Worm (Caenorhabditis elegans) whole organism, mixed stage, embryonic: ENCODE results near the gene F28A12.3.

ENCODE experiments used
- M03D4.4 ChIP-seq: sonication (generic microtip); optimal IDR thresholded peaks from 2 replicates; lab custom pipeline; 2017; ENCODE audit warnings: mild to moderate bottlenecking, missing genetic modification characterization, missing compliant biosample characterization
- bed-3 ChIP-seq: fragments of 200-800 bp; sonication (Bioruptor generic); optimal IDR thresholded peaks from 3 replicates; lab custom pipeline; 2018; ENCODE audit warnings: mild to moderate bottlenecking, missing genetic modification characterization, moderate library complexity, missing compliant biosample characterization
- blmp-1 ChIP-seq: fragments of 150-350 bp; optimal IDR thresholded peaks from 2 replicates; lab custom pipeline; 2014; ENCODE audit warnings: missing biosample characterization, missing genetic modification characterization
- ceh-39 ChIP-seq: fragments of 150-350 bp; optimal IDR thresholded peaks from 2 replicates; lab custom pipeline; 2014; ENCODE audit warnings: missing biosample characterization, missing genetic modification characterization
- ceh-43 ChIP-seq: fragments of 200-800 bp; sonication (Bioruptor generic); optimal IDR thresholded peaks from 2 replicates; lab custom pipeline; 2018; ENCODE audit warnings: mild to moderate bottlenecking, missing genetic modification characterization, moderate library complexity, missing compliant biosample characterization
- ceh-83 ChIP-seq: fragments of 200-800 bp; sonication (Bioruptor generic); optimal IDR thresholded peaks from 2 replicates; lab custom pipeline; 2018; ENCODE audit warnings: mild to moderate bottlenecking, missing genetic modification characterization, missing compliant biosample characterization
- ces-1 ChIP-seq: fragments of 150-350 bp; optimal IDR thresholded peaks from 2 replicates; lab custom pipeline; 2014; ENCODE audit warnings: missing biosample characterization, missing genetic modification reagents, missing genetic modification characterization
- cnd-1 ChIP-seq: fragments of 200-800 bp; sonication (Bioruptor generic); optimal IDR thresholded peaks from 2 replicates; lab custom pipeline; 2018; ENCODE audit warnings: mild to moderate bottlenecking, missing genetic modification characterization, missing compliant biosample characterization
- drap-1 ChIP-seq: fragments of 200-800 bp; sonication (Bioruptor generic); optimal IDR thresholded peaks from 3 replicates; lab custom pipeline; 2018; ENCODE audit warnings: mild to moderate bottlenecking, missing genetic modification characterization, missing compliant biosample characterization
- elt-1 ChIP-seq: sonication (generic microtip); optimal IDR thresholded peaks from 2 replicates; lab custom pipeline; 2017; ENCODE audit warnings: missing genetic modification characterization, mild to moderate bottlenecking, missing compliant biosample characterization, antibody characterized with exemption, moderate library complexity, borderline replicate concordance; ENCODE audit not compliant: insufficient read depth
- elt-3 ChIP-seq: fragments of 150-350 bp; optimal IDR thresholded peaks from 2 replicates; lab custom pipeline; 2014; ENCODE audit warnings: missing biosample characterization, missing genetic modification characterization
- flh-1 ChIP-seq: fragments of 200-800 bp; sonication (Bioruptor generic); optimal IDR thresholded peaks from 2 replicates; lab custom pipeline; 2018; ENCODE audit warnings: mild to moderate bottlenecking, missing genetic modification characterization, moderate library complexity, missing compliant biosample characterization
- ham-2 ChIP-seq: fragments of 200-800 bp; sonication (Bioruptor generic); optimal IDR thresholded peaks from 2 replicates; lab custom pipeline; 2018; ENCODE audit warnings: mild to moderate bottlenecking, missing genetic modification characterization, missing compliant biosample characterization
- hlh-1 ChIP-seq: fragments of 150-350 bp; optimal IDR thresholded peaks from 2 replicates; lab custom pipeline; 2014; ENCODE audit warnings: missing biosample characterization, missing genetic modification reagents, missing genetic modification characterization
- lin-13 ChIP-seq: fragments of 150-350 bp; optimal IDR thresholded peaks from 2 replicates; lab custom pipeline; 2014; ENCODE audit warnings: missing biosample characterization, missing genetic modification characterization
- lin-32 ChIP-seq: fragments of 200-800 bp; sonication (Bioruptor generic); optimal IDR thresholded peaks from 2 replicates; lab custom pipeline; 2018; ENCODE audit warnings: mild to moderate bottlenecking, missing genetic modification characterization, missing compliant biosample characterization
- lsy-2 ChIP-seq: fragments of 150-350 bp; optimal IDR thresholded peaks from 2 replicates; lab custom pipeline; 2014; ENCODE audit warnings: missing biosample characterization, missing genetic modification characterization
- mab-5 ChIP-seq: fragments of 150-350 bp; optimal IDR thresholded peaks from 2 replicates; lab custom pipeline; 2014; ENCODE audit warnings: missing biosample characterization, missing genetic modification characterization
- mep-1 ChIP-seq: fragments of 150-350 bp; optimal IDR thresholded peaks from 2 replicates; lab custom pipeline; 2017; ENCODE audit warnings: missing biosample characterization, missing genetic modification reagents, missing genetic modification characterization, inconsistent platforms
- nhr-2 ChIP-seq: fragments of 150-350 bp; optimal IDR thresholded peaks from 2 replicates; lab custom pipeline; 2014; ENCODE audit warnings: missing biosample characterization, missing genetic modification characterization
- nhr-237 ChIP-seq: fragments of 150-350 bp; optimal IDR thresholded peaks from 2 replicates; lab custom pipeline; 2014; ENCODE audit warnings: missing biosample characterization, missing genetic modification characterization
- nhr-28 ChIP-seq: fragments of 150-350 bp; optimal IDR thresholded peaks from 2 replicates; lab custom pipeline; 2014; ENCODE audit warnings: missing biosample characterization, missing genetic modification characterization
- nhr-76 ChIP-seq: sonication (generic microtip); optimal IDR thresholded peaks from 2 replicates; lab custom pipeline; 2017; ENCODE audit warnings: missing biosample characterization, missing genetic modification characterization
- pha-4 ChIP-seq: fragments of 150-350 bp; optimal IDR thresholded peaks from 2 replicates; lab custom pipeline; 2018; ENCODE audit warnings: missing biosample characterization, missing genetic modification reagents, missing genetic modification characterization
- snpc-4 ChIP-seq: fragments of 150-350 bp; optimal IDR thresholded peaks from 2 replicates; lab custom pipeline; 2014; ENCODE audit warnings: missing biosample characterization, missing genetic modification characterization
- unc-120 ChIP-seq: sonication (generic microtip); optimal IDR thresholded peaks from 2 replicates; lab custom pipeline; 2017; ENCODE audit warnings: missing genetic modification characterization, missing compliant biosample characterization; ENCODE audit not compliant: poor library complexity, severe bottlenecking
- unc-39 ChIP-seq: fragments of 150-350 bp; optimal IDR thresholded peaks from 2 replicates; lab custom pipeline; 2014; ENCODE audit warnings: missing biosample characterization, missing genetic modification characterization
- unc-62 ChIP-seq: fragments of 150-350 bp; optimal IDR thresholded peaks from 2 replicates; lab custom pipeline; 2014; ENCODE audit warnings: missing biosample characterization, missing genetic modification reagents, missing genetic modification characterization
- zip-8 ChIP-seq: fragments of 150-350 bp; optimal IDR thresholded peaks from 2 replicates; lab custom pipeline; 2014; ENCODE audit warnings: missing biosample characterization, missing genetic modification characterization
- ztf-11 ChIP-seq: fragments of 150-350 bp; optimal IDR thresholded peaks from 2 replicates; lab custom pipeline; 2014; ENCODE audit warnings: missing biosample characterization, missing genetic modification characterization

The F28A12.3 gene

DNA sequence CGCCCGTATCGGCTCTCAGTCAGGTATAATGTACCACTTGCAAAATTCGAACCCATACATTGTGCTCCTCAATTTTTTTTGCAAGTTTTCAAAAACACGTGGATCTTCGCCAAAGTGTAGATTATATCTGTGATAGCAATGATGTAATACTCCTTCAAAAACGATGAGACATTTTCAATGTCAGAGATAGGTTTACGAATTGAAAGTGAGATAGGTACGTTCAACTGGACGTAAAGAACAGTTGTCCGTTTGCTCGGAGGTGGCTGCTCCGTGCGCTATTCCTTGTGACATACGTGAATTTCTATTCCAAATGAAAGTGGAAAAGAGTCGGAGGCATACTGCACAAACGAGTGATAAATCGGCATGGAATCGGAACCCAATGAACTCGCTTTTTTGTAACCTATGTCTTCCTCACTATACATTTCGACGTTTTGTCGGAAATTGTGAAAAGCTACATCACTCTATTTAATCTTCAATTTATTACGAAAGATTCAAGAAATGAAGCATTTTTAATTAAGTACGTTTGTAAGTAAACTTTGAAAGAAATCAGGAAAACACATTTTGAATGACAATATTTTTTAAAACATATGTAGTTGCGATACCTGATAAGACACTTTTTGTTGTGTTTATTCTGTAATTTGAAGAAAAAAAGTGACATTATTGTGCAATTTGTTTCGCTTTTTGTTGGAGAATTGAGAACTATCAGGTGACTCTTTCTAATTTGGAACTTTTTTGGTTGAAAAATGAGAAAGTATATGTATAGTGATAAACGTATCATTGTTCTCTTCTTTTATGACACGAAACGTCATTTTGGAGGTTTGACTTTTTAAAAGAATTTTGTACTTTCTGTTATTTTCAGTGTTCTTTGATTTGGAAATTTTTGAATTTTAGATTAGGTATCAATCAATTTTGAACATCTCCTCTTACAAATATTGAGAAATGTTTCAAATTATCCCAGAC, 13.6 kb upstream of the F28A12.3 start:
- TF ChIP-seq M03D4.4 (tag; lab: Kevin White, UChicago) (no peak), ceh-43 (no peak), ztf-11 (tag; lab: Kevin White, UChicago) (no peak), lsy-2 (tag; lab: Kevin White, UChicago) (no peak), zip-8 (tag; lab: Kevin White, UChicago) (no peak), drap-1 (GFP tag; lab: Kevin White, UChicago) (no peak), snpc-4 (tag; lab: Kevin White, UChicago) (no peak), blmp-1 (no peak), bed-3 (GFP tag; lab: Kevin White, UChicago) (no peak), mep-1 (tag; lab: Kevin White, UChicago) (no peak), ceh-83 (GFP tag; lab: Kevin White, UChicago) (no peak), ceh-39 (tag; lab: Kevin White, UChicago) (no peak), hlh-1 (tag; lab: Kevin White, UChicago) (peak; percentile 85), unc-120 (peak; percentile 15), nhr-28 (tag; lab: Kevin White, UChicago) (no peak), cnd-1 (tag; lab: Kevin White, UChicago) (no peak), nhr-2 (tag; lab: Kevin White, UChicago) (no peak), nhr-237 (tag; lab: Kevin White, UChicago) (no peak), lin-32 (GFP tag; lab: Kevin White, UChicago) (no peak), unc-39 (no peak), elt-1 (tag; lab: Kevin White, UChicago) (no peak), elt-3 (tag; lab: Kevin White, UChicago) (no peak), unc-62 (GFP tag; lab: Kevin White, UChicago) (peak; percentile 62)
- TF ChIP-seq, all 35 proteins: peak for 3

DNA sequence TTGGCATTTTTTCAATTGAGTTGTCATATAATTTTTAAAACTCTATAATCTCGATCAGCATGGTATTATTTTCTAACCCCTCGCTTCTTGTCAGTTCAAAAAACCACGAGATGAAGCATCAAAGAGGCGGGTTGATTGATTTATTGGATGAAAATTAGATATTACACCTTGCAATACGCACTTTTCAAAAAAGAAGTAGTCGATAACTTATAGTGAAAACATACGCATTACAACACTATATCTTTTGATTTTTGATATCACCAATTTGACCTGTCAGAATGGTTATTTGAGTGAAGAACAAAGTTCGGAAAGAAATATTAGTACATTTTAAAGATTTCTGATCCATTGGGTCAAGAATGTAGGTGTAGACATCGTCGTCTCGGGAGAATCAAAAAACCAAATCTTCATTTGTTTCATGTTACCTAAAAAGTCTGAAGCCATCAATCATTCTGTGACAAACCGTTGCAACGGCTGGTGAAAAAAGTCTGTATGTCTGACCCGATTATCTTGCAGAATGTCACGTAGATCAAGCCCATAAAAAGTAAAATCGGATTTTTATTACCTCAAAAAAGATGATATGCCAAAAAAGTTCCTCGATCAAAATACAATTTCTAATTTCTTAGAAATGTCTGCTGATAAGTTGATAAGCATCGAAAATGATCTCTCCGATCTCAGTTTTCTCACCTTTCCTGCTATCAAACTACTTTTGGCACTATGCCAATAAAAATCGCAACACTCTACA, 12.1 kb upstream of the F28A12.3 start:
- TF ChIP-seq lin-13 = no peak
- peak; percentile 41 for TF ChIP-seq unc-62 (GFP tag; lab: Kevin White, UChicago)
- TF ChIP-seq, all 35 proteins: peak for 1

DNA sequence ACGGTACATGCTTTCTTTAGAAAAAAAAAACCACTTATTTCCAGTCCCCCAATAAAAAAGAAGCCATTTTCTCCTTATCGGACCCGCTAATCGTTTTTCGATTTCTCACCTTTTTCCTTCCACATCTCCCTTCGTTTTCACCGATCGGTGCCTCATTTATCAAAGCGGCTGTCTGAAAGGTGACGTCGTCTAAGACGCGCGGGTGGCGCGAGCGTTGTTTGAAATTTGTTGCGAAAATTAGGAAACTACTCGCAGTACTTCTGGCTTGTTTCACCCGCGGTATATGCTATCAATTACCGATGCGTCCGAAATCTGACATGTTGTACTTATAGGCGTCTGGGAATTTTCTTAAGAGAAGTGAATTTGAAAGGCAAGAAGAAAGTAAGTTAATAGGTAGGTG, 11.0 kb upstream of the F28A12.3 start:
- no peak for TF ChIP-seq unc-120
- no peak for TF ChIP-seq drap-1 (GFP tag; lab: Kevin White, UChicago)
- no peak for TF ChIP-seq flh-1
- TF ChIP-seq zip-8 (tag; lab: Kevin White, UChicago) = no peak
- TF ChIP-seq elt-3 (tag; lab: Kevin White, UChicago) = no peak
- TF ChIP-seq nhr-76 (tag; lab: Kevin White, UChicago) = no peak
- no peak for TF ChIP-seq pha-4 (tag; lab: Kevin White, UChicago)

DNA sequence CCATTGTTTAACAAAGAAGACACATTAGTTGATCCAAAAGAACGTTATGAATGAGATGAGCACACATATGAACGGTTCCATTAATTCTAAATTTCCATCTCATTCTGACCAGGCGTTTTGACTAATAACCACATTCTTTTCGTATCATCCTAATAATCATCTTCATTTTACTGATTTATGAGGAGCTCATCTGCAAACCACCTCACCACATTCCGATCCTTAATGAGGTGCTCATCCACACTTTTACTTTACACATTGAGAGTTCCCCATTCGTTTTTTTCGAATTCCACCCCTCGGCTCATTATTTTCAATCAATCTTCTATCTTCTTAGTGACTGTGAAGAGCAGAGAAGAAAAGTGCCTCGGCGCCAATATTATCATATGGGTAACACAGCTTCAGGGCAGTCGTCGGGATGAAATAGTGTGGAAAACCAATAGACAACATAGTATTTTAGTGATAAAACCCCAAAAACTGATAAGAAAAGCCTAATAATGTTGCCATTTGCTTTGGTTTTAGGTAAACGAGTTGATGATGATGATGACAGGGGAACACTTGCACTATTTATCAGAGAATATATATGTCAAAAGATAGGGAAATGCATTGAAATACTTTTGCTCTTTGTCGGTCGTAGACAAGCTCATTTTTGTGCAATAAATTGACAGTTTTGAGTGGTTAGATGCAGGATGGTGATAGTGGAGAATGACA, 10.0 kb upstream of the F28A12.3 start:
- TF ChIP-seq ham-2 = no peak
- TF ChIP-seq ceh-43 = no peak
- no peak for TF ChIP-seq blmp-1
- TF ChIP-seq nhr-237 (tag; lab: Kevin White, UChicago) = no peak
- no peak for TF ChIP-seq ces-1 (GFP tag; lab: Kevin White, UChicago)
- TF ChIP-seq unc-62 (GFP tag; lab: Kevin White, UChicago) = no peak
- TF ChIP-seq mab-5 (tag; lab: Kevin White, UChicago) = no peak
- no peak for TF ChIP-seq lin-13
- TF ChIP-seq ceh-83 (GFP tag; lab: Kevin White, UChicago) = no peak
- TF ChIP-seq ztf-11 (tag; lab: Kevin White, UChicago) = no peak
- TF ChIP-seq unc-120 = no peak
